Worm (Caenorhabditis elegans): ENCODE results near the gene K01A2.4.

K01A2.4 gene

DNA sequence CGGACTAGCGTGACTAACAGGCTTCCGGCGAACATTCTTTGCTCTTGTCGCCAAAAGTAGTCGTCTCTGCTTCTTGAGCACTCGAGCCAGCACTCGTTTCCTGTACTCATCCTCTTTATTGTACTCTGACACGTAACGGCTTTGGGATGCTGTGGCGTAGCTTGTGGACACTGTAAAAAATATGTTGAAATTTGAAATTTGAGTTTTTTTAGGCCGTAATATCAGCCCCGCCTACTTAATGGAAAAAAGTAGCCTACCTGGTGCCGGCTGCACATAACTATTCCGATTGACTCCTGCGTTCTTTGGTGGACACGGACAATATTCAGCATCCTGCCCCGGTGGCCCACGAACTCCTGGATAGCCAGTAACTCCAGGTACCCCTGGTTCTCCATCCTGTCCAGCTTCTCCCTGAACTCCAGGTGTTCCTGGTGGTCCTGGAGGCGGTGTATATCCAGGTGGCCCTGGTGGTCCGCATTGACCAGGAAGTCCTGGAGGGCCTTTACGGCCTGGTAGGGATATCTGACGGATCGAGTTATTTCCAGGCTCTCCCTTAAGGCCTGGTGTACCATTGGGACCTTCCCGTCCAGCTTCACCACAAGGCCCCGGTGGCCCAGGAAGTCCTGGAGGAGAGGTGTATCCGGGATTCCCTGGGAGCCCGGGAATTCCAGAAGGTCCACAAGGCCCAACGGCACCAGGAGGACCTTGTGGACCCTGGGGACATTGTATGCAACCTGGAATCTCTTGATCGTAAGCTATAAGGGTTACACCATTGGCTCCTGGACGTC is 3.1 kb upstream of the K01A2.4 start:
- no peak for TF ChIP-seq pha-4 (tag; optimal IDR thresholded peaks at IDR 0.05)

DNA sequence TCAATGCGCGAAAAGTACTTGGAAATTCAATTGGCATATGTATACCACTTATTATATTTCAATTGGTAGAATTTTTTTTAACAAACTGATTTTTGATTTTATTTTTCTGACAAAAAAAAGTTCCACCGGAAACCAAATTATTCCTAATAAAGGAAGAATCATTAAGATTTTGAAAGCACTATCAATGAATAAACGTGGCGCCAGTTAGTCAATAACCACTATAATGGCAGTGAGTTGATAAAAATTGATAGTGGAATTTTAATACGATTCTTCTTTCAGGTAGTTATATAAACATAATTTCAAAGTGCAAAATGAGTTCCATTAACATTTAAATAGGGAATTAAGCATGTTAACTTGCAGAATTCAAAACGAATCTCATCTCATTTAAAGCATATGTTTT is 1.6 kb upstream of the K01A2.4 start, which contains the start of gene col-69:
Gene col-69 (minus strand): TSS at position 101 of the 400 bp plus-strand sequence.
- TF ChIP-seq sptf-1 (tag; optimal IDR thresholded peaks at IDR 0.05) = no peak
- no peak for TF ChIP-seq drap-1 (GFP tag; optimal IDR thresholded peaks at IDR 0.05)
- TF ChIP-seq unc-120 (tag; optimal IDR thresholded peaks at IDR 0.05; ENCODE audit: poor library complexity, severe bottlenecking) = no peak
- no peak for TF ChIP-seq ceh-43 (GFP tag; optimal IDR thresholded peaks at IDR 0.05)
- no peak for TF ChIP-seq elt-1 (tag; optimal IDR thresholded peaks at IDR 0.05; ENCODE audit: borderline replicate concordance, insufficient read depth)
- no peak for TF ChIP-seq ceh-39 (tag; optimal IDR thresholded peaks at IDR 0.05)
- TF ChIP-seq blmp-1 (tag; optimal IDR thresholded peaks at IDR 0.05) = no peak
- TF ChIP-seq lsy-2 (tag; optimal IDR thresholded peaks at IDR 0.05) = no peak
- TF ChIP-seq sem-2 (GFP tag; optimal IDR thresholded peaks at IDR 0.05) = no peak
- TF ChIP-seq bed-3 (GFP tag; optimal IDR thresholded peaks at IDR 0.05) = no peak

DNA sequence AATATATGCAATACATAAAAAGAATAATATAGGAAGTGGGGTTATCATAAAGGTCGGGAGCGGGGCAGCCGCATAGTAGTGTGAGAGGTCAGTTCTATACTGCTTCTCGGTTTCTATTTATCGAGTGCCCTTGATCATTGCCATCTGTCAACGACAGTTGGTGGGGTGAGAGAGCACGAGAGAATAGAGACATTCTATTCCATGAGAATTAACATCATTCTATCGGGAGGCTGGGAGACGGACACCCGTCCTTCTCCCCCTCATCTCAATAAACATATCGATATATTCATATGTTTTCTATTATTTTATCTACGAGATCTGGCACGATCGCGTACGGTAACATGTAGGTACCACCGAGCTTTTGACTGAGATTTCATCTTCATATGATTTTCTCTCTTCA is 4.9 kb downstream of the K01A2.4 start, which contains the start of gene mps-2:
Gene mps-2 (minus strand): TSS at position 101 of the 400 bp plus-strand sequence.
- TF ChIP-seq cnd-1 (tag; optimal IDR thresholded peaks at IDR 0.05) = peak; percentile 63

DNA sequence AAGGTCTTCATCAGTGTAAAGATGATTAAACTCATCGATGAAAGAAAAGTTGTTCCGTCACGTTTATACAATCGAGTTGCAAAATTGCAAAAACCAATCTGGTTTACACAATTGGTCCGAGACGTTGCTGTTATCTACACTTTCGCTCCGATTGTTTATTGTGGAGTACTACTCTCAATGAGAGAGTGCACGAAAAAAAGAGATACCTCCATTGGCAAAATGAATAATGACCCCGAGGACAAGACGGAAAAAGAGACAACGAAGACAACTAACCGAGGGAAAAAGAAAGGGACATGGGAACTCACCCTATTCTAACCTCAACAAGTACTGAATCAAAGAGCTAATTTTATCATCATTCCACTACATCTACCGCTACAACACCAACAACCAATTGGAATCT is 6.3 kb downstream of the K01A2.4 start:
- TF ChIP-seq unc-120 (tag; optimal IDR thresholded peaks at IDR 0.05; ENCODE audit: poor library complexity, severe bottlenecking) (peak; percentile 6), blmp-1 (tag; optimal IDR thresholded peaks at IDR 0.05) (no peak), ces-1 (GFP tag; optimal IDR thresholded peaks at IDR 0.05) (peak; percentile 30), bed-3 (GFP tag; optimal IDR thresholded peaks at IDR 0.05) (no peak), sem-2 (GFP tag; optimal IDR thresholded peaks at IDR 0.05) (no peak), hlh-1 (tag; optimal IDR thresholded peaks at IDR 0.05) (peak; percentile 69), unc-62 (GFP tag; optimal IDR thresholded peaks at IDR 0.05) (peak; percentile 43)

- TF ChIP-seq M03D4.4 (tag; optimal IDR thresholded peaks at IDR 0.05) (no peak), hlh-1 (tag; optimal IDR thresholded peaks at IDR 0.05) (no peak), sptf-1 (tag; optimal IDR thresholded peaks at IDR 0.05) (no peak), ces-1 (GFP tag; optimal IDR thresholded peaks at IDR 0.05) (no peak), nhr-12 (tag; optimal IDR thresholded peaks at IDR 0.05) (no peak), unc-62 (GFP tag; optimal IDR thresholded peaks at IDR 0.05) (no peak), ztf-11 (tag; optimal IDR thresholded peaks at IDR 0.05) (no peak), pha-4 (tag; optimal IDR thresholded peaks at IDR 0.05) (no peak), unc-39 (tag; optimal IDR thresholded peaks at IDR 0.05) (no peak), lsy-2 (tag; optimal IDR thresholded peaks at IDR 0.05) (no peak), nhr-76 (tag; optimal IDR thresholded peaks at IDR 0.05) (no peak), ceh-43 (GFP tag; optimal IDR thresholded peaks at IDR 0.05) (no peak), flh-1 (GFP tag; optimal IDR thresholded peaks at IDR 0.05) (no peak)
Measured at ce11 chrII:319459-319858, 12.2 kb downstream of the K01A2.4 start, which contains the start of gene far-7. Gene far-7 (plus strand): TSS chrII:319789.

DNA sequence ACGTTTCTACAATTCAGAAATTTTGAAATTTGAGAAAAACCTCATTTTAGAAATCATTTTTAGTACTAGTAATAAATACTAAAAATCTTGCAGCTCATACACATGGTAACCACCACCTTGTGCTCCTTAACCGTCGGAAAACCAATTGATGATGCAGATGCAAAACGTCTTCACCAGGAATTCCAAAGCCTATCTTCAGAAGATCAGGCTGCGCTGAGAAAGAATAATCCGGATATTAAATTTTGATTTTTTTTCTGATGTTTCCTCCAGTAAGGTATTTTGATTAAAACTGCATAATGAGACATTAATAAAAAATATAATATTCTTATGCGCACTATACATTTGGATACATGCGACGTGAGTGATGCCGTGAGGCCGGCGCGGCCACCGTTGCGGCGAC is 13.5 kb downstream of the K01A2.4 start:
- TF ChIP-seq ceh-83 (GFP tag; optimal IDR thresholded peaks at IDR 0.05) (no peak), unc-62 (GFP tag; optimal IDR thresholded peaks at IDR 0.05) (no peak), flh-1 (GFP tag; optimal IDR thresholded peaks at IDR 0.05) (no peak), ztf-11 (tag; optimal IDR thresholded peaks at IDR 0.05) (no peak), hlh-1 (tag; optimal IDR thresholded peaks at IDR 0.05) (no peak), sem-2 (GFP tag; optimal IDR thresholded peaks at IDR 0.05) (no peak), tbx-8 (GFP tag; optimal IDR thresholded peaks at IDR 0.05) (no peak), nhr-76 (tag; optimal IDR thresholded peaks at IDR 0.05) (no peak), elt-3 (tag; optimal IDR thresholded peaks at IDR 0.05) (no peak), lsy-2 (tag; optimal IDR thresholded peaks at IDR 0.05) (no peak), mab-5 (tag; optimal IDR thresholded peaks at IDR 0.05) (no peak), nhr-237 (tag; optimal IDR thresholded peaks at IDR 0.05) (no peak)

DNA sequence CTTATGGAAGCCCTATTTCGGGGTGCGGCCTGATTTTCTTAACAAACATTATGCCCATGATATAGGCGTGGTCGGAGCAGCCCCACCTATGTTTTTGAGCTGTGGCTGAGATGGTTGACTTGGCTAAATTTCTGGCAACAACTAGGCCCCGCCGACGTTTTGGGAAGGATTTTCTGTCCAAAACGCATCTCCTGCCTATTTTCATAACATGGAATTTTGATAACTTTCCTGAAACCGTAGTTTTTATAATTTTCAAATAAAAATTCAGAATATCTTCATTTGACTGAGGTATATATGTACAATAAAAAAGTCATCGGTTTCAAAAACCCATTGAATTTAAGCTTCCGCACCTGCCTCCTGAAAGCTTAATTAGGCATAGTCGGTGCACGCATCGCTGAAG is 13.9 kb downstream of the K01A2.4 start:
- no peak for TF ChIP-seq blmp-1 (tag; optimal IDR thresholded peaks at IDR 0.05)
- no peak for TF ChIP-seq cnd-1 (tag; optimal IDR thresholded peaks at IDR 0.05)
- no peak for TF ChIP-seq elt-1 (tag; optimal IDR thresholded peaks at IDR 0.05; ENCODE audit: borderline replicate concordance, insufficient read depth)
- TF ChIP-seq elt-3 (tag; optimal IDR thresholded peaks at IDR 0.05) = no peak
- no peak for TF ChIP-seq mab-5 (tag; optimal IDR thresholded peaks at IDR 0.05)
- TF ChIP-seq bed-3 (GFP tag; optimal IDR thresholded peaks at IDR 0.05) = no peak
- no peak for TF ChIP-seq ces-1 (GFP tag; optimal IDR thresholded peaks at IDR 0.05)
- TF ChIP-seq M03D4.4 (tag; optimal IDR thresholded peaks at IDR 0.05) = no peak
- no peak for TF ChIP-seq unc-39 (tag; optimal IDR thresholded peaks at IDR 0.05)
- no peak for TF ChIP-seq mep-1 (tag; optimal IDR thresholded peaks at IDR 0.05)
- no peak for TF ChIP-seq lin-32 (GFP tag; optimal IDR thresholded peaks at IDR 0.05)
- TF ChIP-seq snpc-4 (tag; optimal IDR thresholded peaks at IDR 0.05) = no peak
- TF ChIP-seq lin-13 (tag; optimal IDR thresholded peaks at IDR 0.05) = no peak
- TF ChIP-seq zip-8 (tag; optimal IDR thresholded peaks at IDR 0.05) = no peak
- TF ChIP-seq nhr-76 (tag; optimal IDR thresholded peaks at IDR 0.05) = no peak
- no peak for TF ChIP-seq ztf-11 (tag; optimal IDR thresholded peaks at IDR 0.05)
- TF ChIP-seq ceh-83 (GFP tag; optimal IDR thresholded peaks at IDR 0.05) = no peak
- TF ChIP-seq nhr-237 (tag; optimal IDR thresholded peaks at IDR 0.05) = no peak
